Fruit fly (Drosophila melanogaster) whole organism, embryonic: ENCODE results near the gene heix.
A peak's percentile ranks its signal among the peaks of the same experiment; 100 is the strongest.

ENCODE experiments used
- Antp ChIP-seq: fragments of 200-800 bp; sonication (Bioruptor generic); optimal IDR thresholded peaks from 3 replicates; lab custom pipeline; 2016; ENCODE audit warnings: missing biosample characterization, missing genetic modification characterization
- CG10209 ChIP-seq: fragments of 200-800 bp; sonication (Bioruptor generic); optimal IDR thresholded peaks from 3 replicates; lab custom pipeline; 2017; ENCODE audit warnings: missing biosample characterization, mild to moderate bottlenecking, missing genetic modification characterization, missing genetic modification reagents
- CG10543 ChIP-seq: fragments of 200-800 bp; sonication (Bioruptor generic); optimal IDR thresholded peaks from 3 replicates; lab custom pipeline; 2017; ENCODE audit warnings: missing biosample characterization, mild to moderate bottlenecking, missing genetic modification characterization, moderate library complexity
- CG11085 ChIP-seq: fragments of 200-800 bp; sonication (Bioruptor generic); IDR thresholded peaks from 2 replicates; pipeline ENCODE4 v1.3.6; 2022; ENCODE audit warnings: missing biosample characterization, missing genetic modification characterization
- CG12155 ChIP-seq: fragments of 200-800 bp; sonication (Bioruptor generic); optimal IDR thresholded peaks from 3 replicates; lab custom pipeline; 2016; ENCODE audit warnings: missing biosample characterization, missing genetic modification characterization
- CG14667 ChIP-seq: fragments of 200-800 bp; sonication (Bioruptor generic); IDR thresholded peaks from 2 replicates; pipeline ENCODE4 v1.3.6; 2022; ENCODE audit warnings: missing biosample characterization, missing genetic modification characterization
- CG14860 ChIP-seq: fragments of 200-800 bp; sonication (Bioruptor generic); IDR thresholded peaks from 3 replicates; pipeline ENCODE4 v1.3.6; 2022; ENCODE audit warnings: missing biosample characterization, missing genetic modification characterization; ENCODE audit not compliant: partially characterized antibody
- CG17359 ChIP-seq: fragments of 200-800 bp; sonication (Bioruptor generic); optimal IDR thresholded peaks from 3 replicates; lab custom pipeline; 2018; ENCODE audit warnings: missing biosample characterization, mild to moderate bottlenecking, missing genetic modification characterization, moderate library complexity
- CG17385 ChIP-seq: fragments of 200-800 bp; sonication (Bioruptor generic); optimal IDR thresholded peaks from 3 replicates; lab custom pipeline; 2018; ENCODE audit warnings: missing biosample characterization, mild to moderate bottlenecking, missing genetic modification characterization
- CG17612 ChIP-seq: fragments of 200-800 bp; sonication (Bioruptor generic); IDR thresholded peaks from 2 replicates; pipeline ENCODE4 v1.3.6; 2022; ENCODE audit warnings: missing biosample characterization, missing genetic modification characterization
- CG3995 ChIP-seq: fragments of 200-800 bp; sonication (Bioruptor generic); optimal IDR thresholded peaks from 3 replicates; lab custom pipeline; 2016; ENCODE audit warnings: missing biosample characterization, missing genetic modification characterization
- CG4854 ChIP-seq: fragments of 200-800 bp; sonication (Bioruptor generic); optimal IDR thresholded peaks from 2 replicates; lab custom pipeline; 2016; ENCODE audit warnings: missing biosample characterization, missing genetic modification characterization, inconsistent platforms
- CG7357 ChIP-seq: fragments of 200-800 bp; sonication (Bioruptor generic); IDR thresholded peaks from 3 replicates; pipeline ENCODE4 v1.3.6; 2022; ENCODE audit warnings: missing biosample characterization, missing genetic modification characterization
- CG7556 ChIP-seq: fragments of 200-800 bp; sonication (Bioruptor generic); optimal IDR thresholded peaks from 2 replicates; lab custom pipeline; 2017; ENCODE audit warnings: missing biosample characterization, mild to moderate bottlenecking, missing genetic modification characterization
- CG7786 ChIP-seq: fragments of 200-800 bp; sonication (Bioruptor generic); optimal IDR thresholded peaks from 2 replicates; lab custom pipeline; 2016; ENCODE audit warnings: missing biosample characterization, missing genetic modification characterization
- CG8388 ChIP-seq: fragments of 200-800 bp; sonication (Bioruptor generic); optimal IDR thresholded peaks from 2 replicates; lab custom pipeline; 2019; ENCODE audit warnings: missing biosample characterization, mild to moderate bottlenecking, missing genetic modification characterization, moderate library complexity
- CG8924 ChIP-seq: fragments of 200-800 bp; optimal IDR thresholded peaks from 3 replicates; lab custom pipeline; 2019; ENCODE audit warnings: missing biosample characterization, mild to moderate bottlenecking, missing genetic modification characterization, moderate library complexity
- CG9876 ChIP-seq: fragments of 200-800 bp; sonication (Bioruptor generic); optimal IDR thresholded peaks from 2 replicates; lab custom pipeline; 2016; ENCODE audit warnings: missing biosample characterization, missing genetic modification characterization
- Chrac-16 ChIP-seq: fragments of 200-800 bp; sonication (Bioruptor generic); optimal IDR thresholded peaks from 3 replicates; lab custom pipeline; 2016; ENCODE audit warnings: missing biosample characterization, missing genetic modification characterization
- Dip2 ChIP-seq: fragments of 200-800 bp; sonication (Bioruptor generic); IDR thresholded peaks from 2 replicates; pipeline ENCODE4 v1.3.6; 2022; ENCODE audit warnings: missing biosample characterization, missing genetic modification characterization
- Ets97D ChIP-seq: fragments of 200-800 bp; sonication (Bioruptor generic); optimal IDR thresholded peaks from 3 replicates; lab custom pipeline; 2016; ENCODE audit warnings: missing biosample characterization, missing genetic modification characterization
- Fer3 ChIP-seq: fragments of 200-800 bp; sonication (Bioruptor generic); optimal IDR thresholded peaks from 2 replicates; lab custom pipeline; 2018; ENCODE audit warnings: missing biosample characterization, mild to moderate bottlenecking, missing genetic modification characterization, moderate library complexity
- HLH54F ChIP-seq: fragments of 200-800 bp; sonication (Bioruptor generic); optimal IDR thresholded peaks from 3 replicates; lab custom pipeline; 2016; ENCODE audit warnings: missing biosample characterization, missing genetic modification characterization
- Hmx ChIP-seq: fragments of 200-800 bp; sonication (Bioruptor generic); optimal IDR thresholded peaks from 2 replicates; lab custom pipeline; 2016; ENCODE audit warnings: missing biosample characterization, missing genetic modification characterization
- Lim3 ChIP-seq: fragments of 200-800 bp; sonication (Bioruptor generic); IDR thresholded peaks from 2 replicates; pipeline ENCODE4 v1.3.6; 2022; ENCODE audit warnings: missing biosample characterization, missing genetic modification characterization
- MESR4 ChIP-seq: fragments of 200-800 bp; sonication (Bioruptor generic); optimal IDR thresholded peaks from 2 replicates; lab custom pipeline; 2018; ENCODE audit warnings: missing biosample characterization, mild to moderate bottlenecking, missing genetic modification characterization, moderate library complexity
- Meics ChIP-seq: fragments of 200-800 bp; sonication (Bioruptor generic); optimal IDR thresholded peaks from 2 replicates; lab custom pipeline; 2017; ENCODE audit warnings: missing biosample characterization, mild to moderate bottlenecking, missing genetic modification characterization
- Nf-YC ChIP-seq: fragments of 200-800 bp; optimal IDR thresholded peaks from 3 replicates; lab custom pipeline; 2019; ENCODE audit warnings: missing biosample characterization, mild to moderate bottlenecking, missing genetic modification characterization, moderate library complexity
- Oaz ChIP-seq: fragments of 200-800 bp; sonication (Bioruptor generic); IDR thresholded peaks from 2 replicates; pipeline ENCODE4 v1.3.6; 2022; ENCODE audit warnings: missing biosample characterization, missing genetic modification characterization
- Scr ChIP-seq: fragments of 200-800 bp; sonication (Bioruptor generic); IDR thresholded peaks from 2 replicates; pipeline ENCODE4 v1.3.6; 2022; ENCODE audit warnings: missing biosample characterization, missing genetic modification characterization; ENCODE audit not compliant: partially characterized antibody
- TFAM ChIP-seq: fragments of 200-800 bp; sonication (Bioruptor generic); optimal IDR thresholded peaks from 2 replicates; lab custom pipeline; 2017; ENCODE audit warnings: missing biosample characterization, missing genetic modification characterization, inconsistent platforms
- Vsx1 ChIP-seq: fragments of 200-800 bp; sonication (Bioruptor generic); optimal IDR thresholded peaks from 2 replicates; lab custom pipeline; 2017; ENCODE audit warnings: missing biosample characterization, mild to moderate bottlenecking, missing genetic modification characterization, missing genetic modification reagents
- cad ChIP-seq: fragments of >200 bp; optimal IDR thresholded peaks from 2 replicates; lab custom pipeline; 2017; ENCODE audit warnings: missing biosample characterization, missing genetic modification characterization
- dmrt11E ChIP-seq: fragments of 200-800 bp; sonication (Bioruptor generic); optimal IDR thresholded peaks from 3 replicates; lab custom pipeline; 2018; ENCODE audit warnings: missing biosample characterization, mild to moderate bottlenecking, missing genetic modification characterization, moderate library complexity
- dpn ChIP-seq, 2 experiments: fragments of 200-800 bp; sonication (Bioruptor generic); optimal IDR thresholded peaks; 3 replicates each; lab custom pipeline; 2016; ENCODE audit warnings: missing biosample characterization in 2 of 2, missing genetic modification characterization in 2 of 2
- gcm ChIP-seq: fragments of 200-800 bp; sonication (Bioruptor generic); optimal IDR thresholded peaks from 2 replicates; lab custom pipeline; 2019; ENCODE audit warnings: missing biosample characterization, mild to moderate bottlenecking, missing genetic modification characterization, moderate library complexity
- gsb-n ChIP-seq: fragments of 200-800 bp; sonication (Bioruptor generic); optimal IDR thresholded peaks from 3 replicates; lab custom pipeline; 2018; ENCODE audit warnings: missing biosample characterization, mild to moderate bottlenecking, missing genetic modification characterization
- onecut ChIP-seq: fragments of 200-800 bp; sonication (Bioruptor generic); IDR thresholded peaks from 2 replicates; pipeline ENCODE4 v1.3.6; 2022; ENCODE audit warnings: missing biosample characterization, missing genetic modification characterization
- prd ChIP-seq, 3 experiments: fragments of >200 bp in 2 of 3; fragments of 200-800 bp in 1 of 3; sonication (Bioruptor generic) in 1 of 3; optimal IDR thresholded peaks in 2 of 3; IDR thresholded peaks in 1 of 3; 2 replicates in 2 of 3; 3 replicates in 1 of 3; pipeline versions ENCODE4 v1.3.6 to Lab custom; 2017 to 2022; ENCODE audit warnings: missing biosample characterization in 1 of 3, missing genetic modification characterization in 1 of 3
- sc ChIP-seq, 3 experiments: fragments of >200 bp in 2 of 3; fragments of 200-800 bp in 1 of 3; sonication (Bioruptor generic) in 1 of 3; optimal IDR thresholded peaks; 2 replicates in 2 of 3; 3 replicates in 1 of 3; lab custom pipeline; 2017; ENCODE audit warnings: mild to moderate bottlenecking in 1 of 3, missing biosample characterization in 1 of 3, missing genetic modification characterization in 1 of 3, missing genetic modification reagents in 1 of 3
- shn ChIP-seq: fragments of 200-800 bp; sonication (Bioruptor generic); optimal IDR thresholded peaks from 3 replicates; lab custom pipeline; 2016; ENCODE audit warnings: missing biosample characterization, missing genetic modification characterization
- sim ChIP-seq: fragments of 200-800 bp; sonication (Bioruptor generic); IDR thresholded peaks from 2 replicates; pipeline ENCODE4 v1.3.6; 2022; ENCODE audit warnings: missing biosample characterization, missing genetic modification characterization
- sna ChIP-seq: fragments of 200-800 bp; sonication (Bioruptor generic); IDR thresholded peaks from 2 replicates; pipeline ENCODE4 v1.3.6; 2022; ENCODE audit warnings: missing biosample characterization, missing genetic modification characterization; ENCODE audit not compliant: partially characterized antibody
- tap ChIP-seq: fragments of 200-800 bp; optimal IDR thresholded peaks from 3 replicates; lab custom pipeline; 2019; ENCODE audit warnings: missing biosample characterization, mild to moderate bottlenecking, missing genetic modification characterization, moderate library complexity
- tin ChIP-seq: fragments of 200-800 bp; sonication (Bioruptor generic); optimal IDR thresholded peaks from 3 replicates; lab custom pipeline; 2016; ENCODE audit warnings: missing biosample characterization, missing genetic modification characterization
- trem ChIP-seq: fragments of 200-800 bp; optimal IDR thresholded peaks from 3 replicates; lab custom pipeline; 2019; ENCODE audit warnings: missing biosample characterization, mild to moderate bottlenecking, missing genetic modification characterization, moderate library complexity
- unc-4 ChIP-seq: fragments of 200-800 bp; sonication (Bioruptor generic); IDR thresholded peaks from 2 replicates; pipeline ENCODE4 v1.3.6; 2022; ENCODE audit warnings: missing biosample characterization, missing genetic modification characterization; ENCODE audit not compliant: partially characterized antibody
- yki ChIP-seq: fragments of >200 bp; optimal IDR thresholded peaks from 3 replicates; lab custom pipeline; 2018

heix gene

dm6 chr2L:16257227-16258071, 42.2 kb downstream of the heix start, which contains the start of the genes PRL-1 and EndoGI (continued):
- TF ChIP-seq CG7786 (GFP tag; lab: Kevin White, UChicago), result no peak
- peak; percentile 87 for TF ChIP-seq tap (tag; lab: Kevin White, UChicago)
- peak; percentile 62 for TF ChIP-seq Ets97D (GFP tag; lab: Kevin White, UChicago)
- TF ChIP-seq CG7357 (GFP tag; lab: Robert Waterston, UW), result no peak
- TF ChIP-seq tin (GFP tag; lab: Kevin White, UChicago), result peak; percentile 46
- TF ChIP-seq dmrt11E (tag; lab: Kevin White, UChicago), result peak; percentile 53
- TF ChIP-seq HLH54F, result no peak
- TF ChIP-seq cad, result no peak
- TF ChIP-seq shn (GFP tag; lab: Kevin White, UChicago), result no peak
- TF ChIP-seq CG12155 (GFP tag; lab: Kevin White, UChicago), result peak; percentile 58
- TF ChIP-seq Oaz (GFP tag; lab: Robert Waterston, UW), result no peak
- peak; percentile 74 for TF ChIP-seq CG10543 (GFP tag; lab: Kevin White, UChicago)
- TF ChIP-seq Nf-YC, result peak; percentile 86
- TF ChIP-seq CG8924 (tag; lab: Kevin White, UChicago), result peak; percentile 88
- TF ChIP-seq trem, result peak; percentile 79
- peak; percentile 84 for TF ChIP-seq CG17385 (GFP tag; lab: Kevin White, UChicago)
- TF ChIP-seq Antp (GFP tag; lab: Kevin White, UChicago), result no peak
- peak; percentile 73 for TF ChIP-seq CG7556 (GFP tag; lab: Kevin White, UChicago)
- peak; percentile 100 for TF ChIP-seq CG14860 (GFP tag; lab: Robert Waterston, UW)
- no peak for TF ChIP-seq prd (optimal IDR thresholded peaks at IDR 0.05; lab: Kevin White, UChicago)
- peak; percentile 65; the same call in 1 of the 3 replicates for TF ChIP-seq prd (GFP tag; IDR thresholded peaks at IDR 0.05; lab: Robert Waterston, UW)
- TF ChIP-seq CG11085 (GFP tag; lab: Robert Waterston, UW), result no peak; the same call in 1 of the 2 replicates
- TF ChIP-seq Hmx (GFP tag; lab: Kevin White, UChicago), result no peak
- no peak for TF ChIP-seq sc (optimal IDR thresholded peaks at IDR 0.05; lab: Kevin White, UChicago)
- no peak for TF ChIP-seq sc (GFP tag; optimal IDR thresholded peaks at IDR 0.05; lab: Kevin White, UChicago)
- TF ChIP-seq onecut (GFP tag; lab: Robert Waterston, UW), result peak; percentile 60
- no peak for TF ChIP-seq Dip2
- no peak for TF ChIP-seq Lim3
- no peak for TF ChIP-seq CG9876 (GFP tag; lab: Kevin White, UChicago)
- peak; percentile 67 for TF ChIP-seq CG10209 (GFP tag; lab: Kevin White, UChicago)
- TF ChIP-seq CG17359 (tag; lab: Kevin White, UChicago), result peak; percentile 68
- TF ChIP-seq Meics, result peak; percentile 80
- TF ChIP-seq CG8388 (GFP tag; lab: Kevin White, UChicago), result peak; percentile 77
- peak; percentile 99 for TF ChIP-seq Scr
- peak; percentile 1 to 73 for TF ChIP-seq dpn (GFP tag; optimal IDR thresholded peaks at IDR 0.05; lab: Kevin White, UChicago)
- TF ChIP-seq Fer3 (tag; lab: Kevin White, UChicago), result peak; percentile 87
- no peak for TF ChIP-seq yki (lab: Kevin White, UChicago)
- TF ChIP-seq CG17612, result no peak
- TF ChIP-seq sna, result peak; percentile 97
- peak; percentile 72 for TF ChIP-seq CG3995 (GFP tag; lab: Kevin White, UChicago)
- no peak for TF ChIP-seq CG4854
- TF ChIP-seq CG14667 (GFP tag; lab: Robert Waterston, UW), result no peak
- TF ChIP-seq MESR4 (GFP tag; lab: Kevin White, UChicago), result peak; percentile 94
- peak; percentile 72 for TF ChIP-seq gsb-n
- no peak for TF ChIP-seq TFAM
- peak; percentile 65 for TF ChIP-seq Vsx1 (GFP tag; lab: Kevin White, UChicago)
- TF ChIP-seq gcm, result peak; percentile 85
- TF ChIP-seq sim (GFP tag; lab: Robert Waterston, UW), result 0 out of 2 replicates have a peak, but pooled peaks have one; percentile 62
- TF ChIP-seq Chrac-16 (GFP tag; lab: Kevin White, UChicago), result peak; percentile 49
- TF ChIP-seq unc-4 (GFP tag; lab: Robert Waterston, UW), result peak; percentile 98
